Worm (Caenorhabditis elegans) whole organism, L1 larva: ENCODE data around the gene qdpr-1.

Experiments used
- C34B4.2 ChIP-seq: sonication (generic microtip); optimal IDR thresholded peaks from 2 replicates; lab custom pipeline; 2017; ENCODE audit warnings: mild to moderate bottlenecking, missing genetic modification characterization, missing compliant biosample characterization
- F16B12.6 ChIP-seq: fragments of 150-350 bp; optimal IDR thresholded peaks from 2 replicates; lab custom pipeline; 2014; ENCODE audit warnings: missing biosample characterization, missing genetic modification characterization
- alr-1 ChIP-seq: fragments of 200-800 bp; sonication (Bioruptor generic); optimal IDR thresholded peaks from 2 replicates; lab custom pipeline; 2018; ENCODE audit warnings: borderline replicate concordance, mild to moderate bottlenecking, missing genetic modification characterization, missing compliant biosample characterization
- aly-2 ChIP-seq: fragments of 150-350 bp; optimal IDR thresholded peaks from 2 replicates; lab custom pipeline; 2014; ENCODE audit warnings: missing biosample characterization, missing genetic modification characterization
- ama-1 ChIP-seq: fragments of 150-350 bp; optimal IDR thresholded peaks from 2 replicates; lab custom pipeline; 2014
- blmp-1 ChIP-seq: fragments of 150-350 bp; optimal IDR thresholded peaks from 2 replicates; lab custom pipeline; 2014; ENCODE audit warnings: missing biosample characterization, missing genetic modification characterization
- ceh-82 ChIP-seq, 3 experiments: fragments of 150-350 bp in 1 of 3; sonication (generic microtip) in 2 of 3; optimal IDR thresholded peaks; 2 replicates each; lab custom pipeline; 2014 to 2017; ENCODE audit warnings: missing biosample characterization in 3 of 3, missing genetic modification characterization in 3 of 3
- ceh-88 ChIP-seq: fragments of 200-800 bp; sonication (Bioruptor generic); IDR thresholded peaks from 2 replicates; pipeline ENCODE4 v1.3.6; 2022; ENCODE audit warnings: missing genetic modification characterization, missing compliant biosample characterization
- ceh-90 ChIP-seq: sonication (generic microtip); optimal IDR thresholded peaks from 2 replicates; lab custom pipeline; 2016; ENCODE audit warnings: missing genetic modification characterization, missing compliant biosample characterization
- ces-1 ChIP-seq: fragments of 150-350 bp; optimal IDR thresholded peaks from 2 replicates; lab custom pipeline; 2014; ENCODE audit warnings: missing biosample characterization, missing genetic modification reagents, missing genetic modification characterization
- dsc-1 ChIP-seq: sonication (generic microtip); optimal IDR thresholded peaks from 2 replicates; lab custom pipeline; 2016; ENCODE audit warnings: mild to moderate bottlenecking, missing genetic modification characterization, missing compliant biosample characterization
- efl-1 ChIP-seq, 4 experiments: fragments of 150-350 bp; optimal IDR thresholded peaks in 3 of 4; peaks in 1 of 4; 1 replicate in 1 of 4; 2 replicates in 3 of 4; lab custom pipeline; 2014; ENCODE audit warnings: missing biosample characterization in 2 of 4, missing genetic modification characterization in 2 of 4, missing genetic modification reagents in 2 of 4
- egl-13 ChIP-seq: sonication (generic microtip); optimal IDR thresholded peaks from 2 replicates; lab custom pipeline; 2016; ENCODE audit warnings: missing genotype, missing genetic modification reagents, missing genetic modification characterization, missing compliant biosample characterization
- elt-2 ChIP-seq: sonication (generic microtip); optimal IDR thresholded peaks from 2 replicates; lab custom pipeline; 2016; ENCODE audit warnings: missing genetic modification characterization, mild to moderate bottlenecking, inconsistent platforms, missing compliant biosample characterization, missing genetic modification reagents
- elt-3 ChIP-seq, 6 experiments: fragments of 150-350 bp in 1 of 6; sonication (generic microtip); optimal IDR thresholded peaks; 2 replicates each; lab custom pipeline; 2017 to 2018; ENCODE audit warnings: missing biosample characterization in 6 of 6, missing genetic modification characterization in 6 of 6, inconsistent platforms in 1 of 6
- ets-5 ChIP-seq: fragments of 200-800 bp; sonication (Bioruptor generic); IDR thresholded peaks from 2 replicates; pipeline ENCODE4 v1.3.6; 2022; ENCODE audit warnings: missing genetic modification characterization, missing compliant biosample characterization
- fkh-10 ChIP-seq: sonication (generic microtip); optimal IDR thresholded peaks from 2 replicates; lab custom pipeline; 2017; ENCODE audit warnings: missing biosample characterization, missing genetic modification reagents, missing genetic modification characterization
- fkh-4 ChIP-seq: sonication (generic microtip); optimal IDR thresholded peaks from 2 replicates; lab custom pipeline; 2016; ENCODE audit warnings: missing compliant biosample characterization, missing genetic modification characterization, borderline replicate concordance
- fkh-8 ChIP-seq: sonication (generic microtip); optimal IDR thresholded peaks from 2 replicates; lab custom pipeline; 2016; ENCODE audit warnings: mild to moderate bottlenecking, missing genetic modification characterization, missing compliant biosample characterization
- grh-1 ChIP-seq: fragments of 200-800 bp; sonication (Bioruptor generic); IDR thresholded peaks from 2 replicates; pipeline ENCODE4 v1.3.6; 2022; ENCODE audit warnings: missing genetic modification reagents, missing genetic modification characterization, missing compliant biosample characterization
- hlh-17 ChIP-seq: fragments of 200-800 bp; sonication (Bioruptor generic); optimal IDR thresholded peaks from 2 replicates; lab custom pipeline; 2018; ENCODE audit warnings: missing genetic modification characterization, mild to moderate bottlenecking, missing compliant biosample characterization, moderate library complexity, borderline replicate concordance
- hlh-4 ChIP-seq: sonication (generic microtip); optimal IDR thresholded peaks from 2 replicates; lab custom pipeline; 2016; ENCODE audit warnings: mild to moderate bottlenecking, missing genetic modification characterization, missing compliant biosample characterization
- irx-1 ChIP-seq: sonication (generic microtip); optimal IDR thresholded peaks from 2 replicates; lab custom pipeline; 2016; ENCODE audit warnings: missing genetic modification characterization, missing compliant biosample characterization
- isw-1 ChIP-seq: fragments of 200-800 bp; sonication (Bioruptor generic); IDR thresholded peaks from 2 replicates; pipeline ENCODE4 v1.3.6; 2022; ENCODE audit warnings: missing genetic modification characterization, missing compliant biosample characterization
- jun-1 ChIP-seq: fragments of 150-350 bp; optimal IDR thresholded peaks from 2 replicates; lab custom pipeline; 2014; ENCODE audit warnings: missing biosample characterization, missing genetic modification reagents, missing genetic modification characterization
- lin-14 ChIP-seq: fragments of 200-800 bp; sonication (Bioruptor generic); optimal IDR thresholded peaks from 2 replicates; lab custom pipeline; 2018; ENCODE audit warnings: mild to moderate bottlenecking, missing genetic modification characterization, moderate library complexity, missing compliant biosample characterization
- lin-15B ChIP-seq: fragments of 150-350 bp; sonication (generic microtip); optimal IDR thresholded peaks from 3 replicates; lab custom pipeline; 2014; ENCODE audit warnings: missing biosample characterization, missing genetic modification characterization
- lin-35 ChIP-seq, 2 experiments: fragments of 150-350 bp; optimal IDR thresholded peaks; 2 replicates each; lab custom pipeline; 2014; ENCODE audit warnings: missing biosample characterization in 2 of 2, missing genetic modification characterization in 2 of 2, missing genetic modification reagents in 2 of 2
- lin-39 ChIP-seq: fragments of 150-350 bp; optimal IDR thresholded peaks from 2 replicates; lab custom pipeline; 2014; ENCODE audit warnings: missing biosample characterization, missing genetic modification reagents, missing genetic modification characterization
- lsy-2 ChIP-seq, 2 experiments: fragments of 150-350 bp; optimal IDR thresholded peaks; 2 replicates each; lab custom pipeline; 2014; ENCODE audit warnings: missing biosample characterization in 2 of 2, missing genetic modification characterization in 2 of 2
- mep-1 ChIP-seq: fragments of 150-350 bp; optimal IDR thresholded peaks from 2 replicates; lab custom pipeline; 2014; ENCODE audit warnings: missing biosample characterization, missing genetic modification characterization
- nhr-19 ChIP-seq: fragments of 200-800 bp; sonication (Bioruptor generic); conservative IDR thresholded peaks from 2 replicates; pipeline ENCODE4 v1.3.6; 2022; ENCODE audit warnings: missing genetic modification characterization, missing compliant biosample characterization
- nhr-237 ChIP-seq: fragments of 150-350 bp; optimal IDR thresholded peaks from 2 replicates; lab custom pipeline; 2014; ENCODE audit warnings: missing biosample characterization, missing genetic modification characterization
- nhr-47 ChIP-seq: sonication (generic microtip); optimal IDR thresholded peaks from 2 replicates; lab custom pipeline; 2016; ENCODE audit warnings: mild to moderate bottlenecking, missing genetic modification characterization, moderate library complexity, missing compliant biosample characterization
- nhr-71 ChIP-seq: sonication (generic microtip); optimal IDR thresholded peaks from 2 replicates; lab custom pipeline; 2016; ENCODE audit warnings: mild to moderate bottlenecking, missing genetic modification characterization, moderate library complexity, missing compliant biosample characterization
- rnt-1 ChIP-seq: sonication (generic microtip); optimal IDR thresholded peaks from 2 replicates; lab custom pipeline; 2016; ENCODE audit warnings: mild to moderate bottlenecking, missing genetic modification characterization, moderate library complexity, missing compliant biosample characterization
- skn-1 ChIP-seq: fragments of 150-350 bp; optimal IDR thresholded peaks from 2 replicates; lab custom pipeline; 2014; ENCODE audit warnings: missing biosample characterization, missing genetic modification characterization
- swsn-7 ChIP-seq: sonication (generic microtip); optimal IDR thresholded peaks from 2 replicates; lab custom pipeline; 2016; ENCODE audit warnings: missing genetic modification characterization, missing compliant biosample characterization
- tbx-2 ChIP-seq: sonication (generic microtip); optimal IDR thresholded peaks from 2 replicates; lab custom pipeline; 2016; ENCODE audit warnings: missing genetic modification characterization, missing compliant biosample characterization
- vab-15 ChIP-seq: sonication (generic microtip); optimal IDR thresholded peaks from 2 replicates; lab custom pipeline; 2017; ENCODE audit warnings: missing genotype, mild to moderate bottlenecking, missing genetic modification characterization, missing compliant biosample characterization
- xbp-1 ChIP-seq: sonication (generic microtip); optimal IDR thresholded peaks from 2 replicates; lab custom pipeline; 2016; ENCODE audit warnings: missing genetic modification characterization, missing compliant biosample characterization
- zip-4 ChIP-seq: fragments of 200-800 bp; sonication (Bioruptor generic); optimal IDR thresholded peaks from 2 replicates; lab custom pipeline; 2018; ENCODE audit warnings: mild to moderate bottlenecking, missing genetic modification characterization, moderate library complexity, missing compliant biosample characterization
- ztf-11 ChIP-seq, 2 experiments: sonication (generic microtip); optimal IDR thresholded peaks; 2 replicates each; lab custom pipeline; 2016 to 2017; ENCODE audit warnings: missing genetic modification characterization in 2 of 2, missing biosample characterization in 1 of 2, missing compliant biosample characterization in 1 of 2

Gene qdpr-1

DNA sequence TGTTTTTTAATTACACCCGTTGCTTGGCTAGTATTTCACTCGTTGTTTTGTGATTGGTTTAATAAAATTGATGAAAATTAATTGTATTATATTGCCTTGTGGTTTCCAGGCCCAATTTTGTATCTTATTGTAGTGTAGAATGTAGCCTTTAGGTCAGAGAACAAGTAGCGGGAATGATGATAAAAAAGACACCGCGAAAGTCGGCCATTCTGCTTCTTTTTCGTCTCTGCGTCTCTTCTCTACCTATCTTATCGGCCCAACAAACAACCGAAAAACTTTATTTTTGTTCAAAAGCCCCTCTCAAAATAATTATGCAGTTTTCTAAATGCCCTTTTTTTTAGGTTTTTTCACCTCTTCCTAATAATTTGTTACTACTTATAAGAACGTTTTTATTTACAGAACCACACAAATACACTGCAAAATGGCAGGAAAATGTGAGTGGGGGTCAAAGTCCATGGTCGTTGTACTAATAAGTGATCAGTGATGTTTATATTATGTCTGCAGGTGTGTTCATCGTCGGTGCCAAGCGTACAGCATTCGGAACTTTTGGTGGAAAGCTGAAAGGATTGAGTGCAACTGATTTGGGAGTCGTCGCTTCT lies 49.1 kb upstream of the qdpr-1 start, which contains the start of gene acaa-2 (continued):
- TF ChIP-seq lin-35 (GFP tag; optimal IDR thresholded peaks at IDR 0.05; lab: Kevin White, UChicago): peak in 1 of 2 experiments; percentile 33
- TF ChIP-seq egl-13: no peak
- TF ChIP-seq ces-1 (GFP tag; lab: Kevin White, UChicago): no peak
- no peak for TF ChIP-seq xbp-1 (tag; lab: Kevin White, UChicago)
- TF ChIP-seq ceh-88 (GFP tag; lab: Robert Waterston, UW): no peak
- TF ChIP-seq nhr-19: no peak
- TF ChIP-seq ztf-11 (tag; optimal IDR thresholded peaks at IDR 0.05; lab: Kevin White, UChicago): no peak
- TF ChIP-seq swsn-7: no peak
- no peak for TF ChIP-seq fkh-10 (GFP tag; lab: Kevin White, UChicago)
- no peak for TF ChIP-seq hlh-17
- TF ChIP-seq ceh-90 (tag; lab: Kevin White, UChicago): no peak
- no peak for TF ChIP-seq C34B4.2 (tag; lab: Kevin White, UChicago)
- no peak for TF ChIP-seq fkh-4 (tag; lab: Kevin White, UChicago)
- TF ChIP-seq fkh-8 (tag; lab: Kevin White, UChicago): no peak
- TF ChIP-seq rnt-1 (tag; lab: Kevin White, UChicago): no peak
- TF ChIP-seq mep-1 (tag; lab: Kevin White, UChicago): no peak
- TF ChIP-seq nhr-71: peak; percentile 42
- no peak for TF ChIP-seq grh-1
- TF ChIP-seq ama-1 (lab: Kevin White, UChicago): no peak
- peak in 1 of 6 experiments; percentile 17 for TF ChIP-seq elt-3 (tag; optimal IDR thresholded peaks at IDR 0.05; lab: Kevin White, UChicago)
- TF ChIP-seq nhr-47 (tag; lab: Kevin White, UChicago): no peak
- no peak for TF ChIP-seq nhr-237
- no peak for TF ChIP-seq irx-1 (tag; lab: Kevin White, UChicago)
- TF ChIP-seq elt-2 (tag; lab: Kevin White, UChicago): no peak
- no peak for TF ChIP-seq lin-39 (tag; lab: Kevin White, UChicago)
- TF ChIP-seq lsy-2 (tag; optimal IDR thresholded peaks at IDR 0.05; lab: Kevin White, UChicago): peak in 1 of 2 experiments; percentile 14
- TF ChIP-seq dsc-1 (tag; lab: Kevin White, UChicago): no peak
- no peak for TF ChIP-seq lin-15B (tag; lab: Kevin White, UChicago)
- TF ChIP-seq ets-5 (GFP tag; lab: Robert Waterston, UW): no peak
- no peak for TF ChIP-seq aly-2 (tag; lab: Kevin White, UChicago)
- no peak for TF ChIP-seq hlh-4 (tag; lab: Kevin White, UChicago)
- no peak for TF ChIP-seq alr-1
- TF ChIP-seq vab-15 (tag; lab: Kevin White, UChicago): no peak
- peak; percentile 52 for TF ChIP-seq blmp-1 (tag; lab: Kevin White, UChicago)

DNA sequence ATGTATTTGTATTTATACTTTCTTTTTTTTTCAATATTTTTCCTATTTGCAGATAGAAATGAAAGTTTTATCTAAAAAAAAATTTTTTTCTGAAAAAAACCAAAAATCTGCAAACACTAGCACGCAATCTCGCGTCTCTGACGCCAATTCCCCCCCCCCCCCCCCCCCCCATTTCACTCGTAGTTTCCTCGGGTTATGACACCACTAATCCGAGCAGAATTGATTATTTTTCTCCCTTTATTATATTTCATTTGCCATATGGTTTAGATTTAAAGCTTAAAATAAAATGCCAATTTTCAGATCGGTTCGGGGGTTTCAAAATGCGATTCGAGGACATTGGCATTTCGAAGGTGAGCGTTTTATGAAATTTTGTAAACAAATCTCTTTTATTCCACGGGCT lies 46.9 kb upstream of the qdpr-1 start, which contains the start of gene mtm-6:
Gene mtm-6, plus strand, starts transcription at position 301 of the 400 bp plus-strand sequence.
- TF ChIP-seq ztf-11 (tag; optimal IDR thresholded peaks at IDR 0.05; lab: Kevin White, UChicago) (no peak), dsc-1 (tag; lab: Kevin White, UChicago) (no peak), lsy-2 (tag; optimal IDR thresholded peaks at IDR 0.05; lab: Kevin White, UChicago) (peak in 1 of 2 experiments; percentile 23), F16B12.6 (tag; lab: Kevin White, UChicago) (peak; percentile 70), jun-1 (tag; lab: Kevin White, UChicago) (no peak)

DNA sequence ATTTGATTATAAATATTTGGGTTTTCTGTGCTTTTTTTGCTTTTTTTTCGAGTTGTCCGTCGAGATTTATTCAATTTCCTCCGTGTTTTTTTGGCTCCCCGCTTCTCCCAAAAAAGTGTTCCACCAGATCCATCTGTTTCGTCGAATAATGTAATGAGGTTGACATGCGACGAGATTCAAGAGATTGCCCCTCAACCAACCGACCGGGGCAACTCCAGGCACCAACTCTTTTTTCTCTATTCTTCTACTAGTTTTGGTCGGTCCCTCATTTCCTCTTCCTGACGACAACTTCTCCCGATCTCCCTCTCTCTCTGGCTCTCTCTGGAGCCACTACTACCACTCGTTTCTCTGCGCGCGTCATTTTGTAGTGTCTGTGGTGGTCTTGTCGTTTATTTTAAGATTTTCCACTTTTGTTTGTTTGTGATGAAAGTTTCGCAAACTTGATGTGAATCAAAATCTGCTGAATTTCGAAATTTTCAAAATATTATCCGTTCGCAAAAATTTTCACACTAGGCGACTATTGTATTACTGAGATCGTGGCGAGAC lies 45.9 kb upstream of the qdpr-1 start:
- TF ChIP-seq zip-4 (GFP tag; lab: Kevin White, UChicago) (no peak), tbx-2 (tag; lab: Kevin White, UChicago) (peak; percentile 28), fkh-8 (tag; lab: Kevin White, UChicago) (peak; percentile 9), mep-1 (tag; lab: Kevin White, UChicago) (no peak), C34B4.2 (tag; lab: Kevin White, UChicago) (no peak), ceh-90 (tag; lab: Kevin White, UChicago) (no peak), nhr-47 (tag; lab: Kevin White, UChicago) (peak; percentile 11), lsy-2 (tag; optimal IDR thresholded peaks at IDR 0.05; lab: Kevin White, UChicago) (peak in 1 of 2 experiments; percentile 18), skn-1 (tag; lab: Kevin White, UChicago) (no peak), lin-14 (GFP tag; lab: Kevin White, UChicago) (peak; percentile 77), ceh-82 (tag; optimal IDR thresholded peaks at IDR 0.05; lab: Kevin White, UChicago) (peak in 2 of 3 experiments; percentile 7 to 48), isw-1 (0 out of 2 replicates have a peak, but pooled peaks have one; percentile 12), fkh-4 (tag; lab: Kevin White, UChicago) (peak; percentile 1), swsn-7 (peak; percentile 0), efl-1 (optimal IDR thresholded peaks at IDR 0.05; lab: Kevin White, UChicago) (peak in 1 of 2 experiments; percentile 3), efl-1 (GFP tag; optimal IDR thresholded peaks at IDR 0.05 in 1 of 2; lab: Kevin White, UChicago) (no peak), nhr-71 (peak; percentile 33), dsc-1 (tag; lab: Kevin White, UChicago) (peak; percentile 66)
